Worm (Caenorhabditis elegans) whole organism, young adult: ENCODE measurements around the gene srbc-31.

Experiments
- B0035.1 ChIP-seq: sonication (generic microtip); optimal IDR thresholded peaks from 2 replicates; lab custom pipeline; 2016; ENCODE audit warnings: missing genetic modification characterization, mild to moderate bottlenecking, missing compliant biosample characterization, missing genotype, missing genetic modification reagents
- B0336.3 ChIP-seq: fragments of 200-800 bp; sonication (Bioruptor generic); IDR thresholded peaks from 2 replicates; pipeline ENCODE4 v1.3.6; 2022; ENCODE audit warnings: missing genetic modification characterization, missing compliant biosample characterization
- C17E4.6 ChIP-seq: fragments of 200-800 bp; sonication (Bioruptor generic); IDR thresholded peaks from 2 replicates; pipeline ENCODE4 v1.3.6; 2022; ENCODE audit warnings: missing genetic modification reagents, missing genetic modification characterization, missing compliant biosample characterization
- F22D6.2 ChIP-seq: sonication (generic microtip); optimal IDR thresholded peaks from 2 replicates; lab custom pipeline; 2016; ENCODE audit warnings: mild to moderate bottlenecking, missing genetic modification characterization, missing compliant biosample characterization
- F23B12.7 ChIP-seq: sonication (generic microtip); optimal IDR thresholded peaks from 2 replicates; lab custom pipeline; 2017; ENCODE audit warnings: missing genetic modification characterization, mild to moderate bottlenecking, missing compliant biosample characterization, antibody characterized with exemption, moderate library complexity; ENCODE audit not compliant: insufficient read depth
- Y53G8AR.9 ChIP-seq: fragments of 200-800 bp; sonication (Bioruptor generic); conservative IDR thresholded peaks from 2 replicates; pipeline ENCODE4 v1.3.6; 2022; ENCODE audit warnings: missing genetic modification reagents, missing genetic modification characterization, missing compliant biosample characterization
- Y95B8A.8 ChIP-seq: fragments of 200-800 bp; sonication (Bioruptor generic); IDR thresholded peaks from 2 replicates; pipeline ENCODE4 v1.3.6; 2022; ENCODE audit warnings: missing genetic modification reagents, missing genetic modification characterization, missing compliant biosample characterization
- chd-7 ChIP-seq: sonication (generic microtip); optimal IDR thresholded peaks from 2 replicates; lab custom pipeline; 2016; ENCODE audit warnings: mild to moderate bottlenecking, missing genetic modification characterization, moderate library complexity, missing compliant biosample characterization
- efl-1 ChIP-seq: fragments of 150-350 bp; optimal IDR thresholded peaks from 2 replicates; lab custom pipeline; 2014; ENCODE audit warnings: missing biosample characterization, missing genetic modification reagents, missing genetic modification characterization
- egl-44 ChIP-seq: fragments of 200-800 bp; sonication (Bioruptor generic); IDR thresholded peaks from 2 replicates; pipeline ENCODE4 v1.3.6; 2022; ENCODE audit warnings: missing genetic modification reagents, missing genetic modification characterization, missing compliant biosample characterization
- lag-1 ChIP-seq: fragments of 200-800 bp; sonication (Bioruptor generic); IDR thresholded peaks from 2 replicates; pipeline ENCODE4 v1.3.6; 2022; ENCODE audit warnings: missing genetic modification reagents, missing genetic modification characterization, missing compliant biosample characterization
- lin-54 ChIP-seq: fragments of 200-800 bp; sonication (Bioruptor generic); optimal IDR thresholded peaks from 2 replicates; lab custom pipeline; 2018; ENCODE audit warnings: mild to moderate bottlenecking, missing genetic modification characterization, missing compliant biosample characterization
- lir-1 ChIP-seq: fragments of 200-800 bp; sonication (Bioruptor generic); conservative IDR thresholded peaks from 2 replicates; pipeline ENCODE4 v1.3.6; 2022; ENCODE audit warnings: missing genetic modification reagents, missing genetic modification characterization, missing compliant biosample characterization
- lsl-1 ChIP-seq: fragments of 200-800 bp; sonication (Bioruptor generic); optimal IDR thresholded peaks from 2 replicates; lab custom pipeline; 2018; ENCODE audit warnings: mild to moderate bottlenecking, missing genetic modification characterization, moderate library complexity, missing compliant biosample characterization
- madf-3 ChIP-seq: fragments of 200-800 bp; sonication (Bioruptor generic); IDR thresholded peaks from 2 replicates; pipeline ENCODE4 v1.3.6; 2022; ENCODE audit warnings: missing genetic modification reagents, missing genetic modification characterization, missing compliant biosample characterization
- madf-8 ChIP-seq: fragments of 200-800 bp; sonication (Bioruptor generic); conservative IDR thresholded peaks from 2 replicates; pipeline ENCODE4 v1.3.6; 2022; ENCODE audit warnings: missing genetic modification reagents, missing genetic modification characterization, missing compliant biosample characterization
- mes-4 ChIP-seq: sonication (generic microtip); optimal IDR thresholded peaks from 2 replicates; lab custom pipeline; 2016; ENCODE audit warnings: missing genotype, missing genetic modification characterization, missing compliant biosample characterization
- nfyb-1 ChIP-seq: fragments of 200-800 bp; sonication (Bioruptor generic); IDR thresholded peaks from 2 replicates; pipeline ENCODE4 v1.3.6; 2022; ENCODE audit warnings: missing genetic modification reagents, missing genetic modification characterization, missing compliant biosample characterization
- nhr-27 ChIP-seq: fragments of 200-800 bp; sonication (Bioruptor generic); optimal IDR thresholded peaks from 2 replicates; lab custom pipeline; 2018; ENCODE audit warnings: mild to moderate bottlenecking, missing genetic modification characterization, moderate library complexity, missing compliant biosample characterization
- rcor-1 ChIP-seq: fragments of 200-800 bp; sonication (Bioruptor generic); IDR thresholded peaks from 2 replicates; pipeline ENCODE4 v1.3.6; 2022; ENCODE audit warnings: missing genetic modification reagents, missing genetic modification characterization, missing compliant biosample characterization
- rec-8 ChIP-seq, 2 experiments: sonication (generic microtip); optimal IDR thresholded peaks; 2 replicates each; lab custom pipeline; 2016; ENCODE audit warnings: mild to moderate bottlenecking in 2 of 2, missing genetic modification characterization in 2 of 2, missing genetic modification reagents in 2 of 2, missing genotype in 2 of 2, missing biosample characterization in 1 of 2, missing compliant biosample characterization in 1 of 2, moderate library complexity in 1 of 2
- rpc-1 ChIP-seq, 2 experiments: fragments of 150-350 bp in 1 of 2; sonication (generic microtip) in 1 of 2; optimal IDR thresholded peaks; 2 replicates each; lab custom pipeline; 2014 to 2018; ENCODE audit warnings: missing biosample characterization in 1 of 2, missing genetic modification characterization in 1 of 2, missing genetic modification reagents in 1 of 2, missing genotype in 1 of 2
- sdz-38 ChIP-seq: sonication (generic microtip); optimal IDR thresholded peaks from 2 replicates; lab custom pipeline; 2016; ENCODE audit warnings: missing genotype, missing genetic modification characterization, missing compliant biosample characterization
- snpc-4 ChIP-seq, 5 experiments: fragments of 150-350 bp in 1 of 5; sonication (generic microtip) in 4 of 5; optimal IDR thresholded peaks; 2 replicates each; lab custom pipeline; 2014 to 2018; ENCODE audit warnings: missing genetic modification characterization in 5 of 5, missing biosample characterization in 3 of 5, antibody characterized with exemption in 2 of 5, mild to moderate bottlenecking in 2 of 5, missing compliant biosample characterization in 2 of 5, missing genotype in 2 of 5, moderate library complexity in 2 of 5, missing genetic modification reagents in 1 of 5
- unc-130 ChIP-seq: sonication (generic microtip); optimal IDR thresholded peaks from 2 replicates; lab custom pipeline; 2016; ENCODE audit warnings: missing genetic modification reagents, missing genetic modification characterization, missing compliant biosample characterization
- ztf-22 ChIP-seq: fragments of 200-800 bp; sonication (Bioruptor generic); optimal IDR thresholded peaks from 2 replicates; lab custom pipeline; 2018; ENCODE audit warnings: mild to moderate bottlenecking, missing genetic modification characterization, moderate library complexity, missing compliant biosample characterization
- ztf-3 ChIP-seq: fragments of 200-800 bp; sonication (Bioruptor generic); optimal IDR thresholded peaks from 2 replicates; lab custom pipeline; 2018; ENCODE audit warnings: mild to moderate bottlenecking, missing genetic modification characterization, missing compliant biosample characterization

srbc-31 gene

ce11 chrV:3442609-3443008 is 34.8 kb downstream of the srbc-31 start (continued):
- no peak for TF ChIP-seq efl-1 (GFP tag; lab: Kevin White, UChicago)
- TF ChIP-seq lir-1 (GFP tag; lab: Robert Waterston, UW) = no peak
- TF ChIP-seq rec-8 (tag; optimal IDR thresholded peaks at IDR 0.05; lab: Kevin White, UChicago) = no peak
- no peak for TF ChIP-seq Y53G8AR.9 (GFP tag; lab: Robert Waterston, UW)
- TF ChIP-seq F23B12.7 (tag; lab: Kevin White, UChicago) = no peak
- TF ChIP-seq, all 124 proteins: peak for 0

- TF ChIP-seq rcor-1 (no peak), madf-8 (GFP tag; lab: Robert Waterston, UW) (no peak), madf-3 (GFP tag; lab: Robert Waterston, UW) (0 out of 2 replicates have a peak, but pooled peaks have one; percentile 51)
These were observed 45.8 kb downstream of the srbc-31 start, which contains the start of the genes T20D4.19 and srj-9 for ce11 chrV:3431535-3431990. T20D4.19 (minus strand) TSS chrV:3431635. srj-9 (plus strand) TSS chrV:3431940.

- no peak for TF ChIP-seq F22D6.2 (tag; lab: Kevin White, UChicago)
- no peak for TF ChIP-seq sdz-38
- TF ChIP-seq nhr-27 (tag; lab: Kevin White, UChicago) = no peak
- no peak for TF ChIP-seq nfyb-1 (GFP tag; lab: Robert Waterston, UW)
- TF ChIP-seq Y95B8A.8 (GFP tag; lab: Robert Waterston, UW) = no peak
- TF ChIP-seq rec-8 (tag; optimal IDR thresholded peaks at IDR 0.05; lab: Kevin White, UChicago) = no peak
- no peak for TF ChIP-seq rpc-1 (optimal IDR thresholded peaks at IDR 0.05; lab: Kevin White, UChicago)
- no peak for TF ChIP-seq rpc-1 (tag; optimal IDR thresholded peaks at IDR 0.05; lab: Kevin White, UChicago)
- no peak for TF ChIP-seq C17E4.6 (GFP tag; lab: Robert Waterston, UW)
- no peak for TF ChIP-seq mes-4 (tag; lab: Kevin White, UChicago)
- TF ChIP-seq unc-130 (GFP tag; lab: Kevin White, UChicago) = no peak
- no peak for TF ChIP-seq chd-7 (tag; lab: Kevin White, UChicago)
- TF ChIP-seq B0035.1 (tag; lab: Kevin White, UChicago) = no peak
- no peak for TF ChIP-seq ztf-22 (GFP tag; lab: Kevin White, UChicago)
- TF ChIP-seq ztf-3 (GFP tag; lab: Kevin White, UChicago) = no peak
- TF ChIP-seq lsl-1 (GFP tag; lab: Kevin White, UChicago) = no peak
- no peak for TF ChIP-seq B0336.3
- no peak for TF ChIP-seq lin-54 (GFP tag; lab: Kevin White, UChicago)
- TF ChIP-seq snpc-4 (GFP tag; optimal IDR thresholded peaks at IDR 0.05; lab: Kevin White, UChicago) = no peak
- no peak for TF ChIP-seq snpc-4 (tag; optimal IDR thresholded peaks at IDR 0.05; lab: Kevin White, UChicago)
- no peak for TF ChIP-seq egl-44 (GFP tag; lab: Robert Waterston, UW)
- no peak for TF ChIP-seq lag-1
These were observed 48.7 kb downstream of the srbc-31 start, which contains the start of gene srab-20 for ce11 chrV:3428697-3429096. srab-20 (plus strand) TSS chrV:3428997.
